Worm (Caenorhabditis elegans): Measurements from ENCODE around the gene T04C12.9.

T04C12.9 gene

ce11 chrV:11059180-11059579 lies 3.8 kb downstream of the T04C12.9 start, which contains the start of gene T04C12.1:
T04C12.1 (minus strand) TSS chrV:11059269.
- TF ChIP-seq lin-35 (GFP tag; optimal IDR thresholded peaks at IDR 0.05) (no peak), nhr-85 (tag) (peak; percentile 13), unc-98 (GFP tag; IDR thresholded peaks at IDR 0.05) (no peak), nhr-71 (tag; optimal IDR thresholded peaks at IDR 0.05) (peak; percentile 19), nhr-19 (GFP tag; conservative IDR thresholded peaks at IDR 0.05) (0 out of 2 replicates have a peak, but pooled peaks have one; percentile 13), elt-2 (tag; optimal IDR thresholded peaks at IDR 0.05) (peak; percentile 4), nhr-90 (tag; optimal IDR thresholded peaks at IDR 0.05; ENCODE audit: poor library complexity) (peak; percentile 13), ama-1 (optimal IDR thresholded peaks at IDR 0.05) (peak; percentile 61)

- TF ChIP-seq rnt-1 (tag; optimal IDR thresholded peaks at IDR 0.05) (no peak), unc-62 (GFP tag; optimal IDR thresholded peaks at IDR 0.05) (no peak), zag-1 (tag; optimal IDR thresholded peaks at IDR 0.05) (no peak), sox-4 (tag; optimal IDR thresholded peaks at IDR 0.05) (no peak), nhr-28 (tag; optimal IDR thresholded peaks at IDR 0.05) (no peak), elt-3 (tag; optimal IDR thresholded peaks at IDR 0.05) (no peak), xbp-1 (tag; optimal IDR thresholded peaks at IDR 0.05) (no peak), nhr-11 (tag; optimal IDR thresholded peaks at IDR 0.05) (no peak), nhr-20 (tag; optimal IDR thresholded peaks at IDR 0.05) (no peak), lin-35 (GFP tag; optimal IDR thresholded peaks at IDR 0.05) (no peak), lsy-2 (tag; optimal IDR thresholded peaks at IDR 0.05) (no peak), skn-1 (tag; optimal IDR thresholded peaks at IDR 0.05) (no peak), unc-130 (tag; optimal IDR thresholded peaks at IDR 0.05) (no peak), mep-1 (tag; optimal IDR thresholded peaks at IDR 0.05) (no peak), hpl-2 (GFP tag; optimal IDR thresholded peaks at IDR 0.05) (no peak), nhr-19 (GFP tag; conservative IDR thresholded peaks at IDR 0.05) (no peak), mef-2 (tag; optimal IDR thresholded peaks at IDR 0.05) (no peak), nhr-85 (tag) (no peak), egl-27 (tag; optimal IDR thresholded peaks at IDR 0.05) (no peak), grh-1 (GFP tag; IDR thresholded peaks at IDR 0.05) (no peak)
Observed at ce11 chrV:11057043-11057442, 6.0 kb downstream of the T04C12.9 start, which contains the start of gene srh-75. srh-75 (minus strand) TSS chrV:11057143.

ce11 chrV:11056484-11056883 lies 6.5 kb downstream of the T04C12.9 start:
- no peak for TF ChIP-seq ets-5 (GFP tag; IDR thresholded peaks at IDR 0.05)
- TF ChIP-seq egl-27 (tag; optimal IDR thresholded peaks at IDR 0.05): no peak
- TF ChIP-seq grh-1 (GFP tag; IDR thresholded peaks at IDR 0.05): no peak
- no peak for TF ChIP-seq tbx-2 (tag; optimal IDR thresholded peaks at IDR 0.05)

ce11 chrV:11053827-11054226 lies 9.2 kb downstream of the T04C12.9 start, which contains the start of gene T04C12.7:
T04C12.7 (plus strand) TSS chrV:11054127.
- TF ChIP-seq lin-14 (GFP tag; optimal IDR thresholded peaks at IDR 0.05) (no peak), efl-1 (optimal IDR thresholded peaks at IDR 0.05) (no peak), efl-1 (GFP tag; optimal IDR thresholded peaks at IDR 0.05 in 1 of 2) (no peak), alr-1 (tag; optimal IDR thresholded peaks at IDR 0.05; ENCODE audit: borderline replicate concordance) (no peak), unc-62 (GFP tag; optimal IDR thresholded peaks at IDR 0.05) (no peak), lin-15B (tag; optimal IDR thresholded peaks at IDR 0.05) (no peak), fkh-8 (tag; optimal IDR thresholded peaks at IDR 0.05) (no peak), nhr-84 (tag; optimal IDR thresholded peaks at IDR 0.05) (no peak)

- TF ChIP-seq nhr-71 (tag; optimal IDR thresholded peaks at IDR 0.05) (peak; percentile 13), ceh-88 (GFP tag; IDR thresholded peaks at IDR 0.05) (no peak), xbp-1 (tag; optimal IDR thresholded peaks at IDR 0.05) (no peak), nhr-11 (tag; optimal IDR thresholded peaks at IDR 0.05) (no peak)
Observed at ce11 chrV:11051921-11052320, 11.1 kb downstream of the T04C12.9 start, which contains the start of gene T04C12.33. T04C12.33 (plus strand) TSS chrV:11052221.

All from whole organism, L1 larva.